Fruit fly (Drosophila melanogaster) S2 (cell line): ENCODE results near the gene CG1440.
A peak's percentile ranks its signal among the peaks of the same experiment; 100 is the strongest.

ENCODE experiments used
- CG8478 ChIP-seq: fragments of >200 bp; optimal IDR thresholded peaks from 2 replicates; lab custom pipeline; 2018
- CTCF ChIP-seq, 2 experiments: fragments of >200 bp; optimal IDR thresholded peaks; 2 replicates each; lab custom pipeline; 2018

The CG1440 gene

DNA sequence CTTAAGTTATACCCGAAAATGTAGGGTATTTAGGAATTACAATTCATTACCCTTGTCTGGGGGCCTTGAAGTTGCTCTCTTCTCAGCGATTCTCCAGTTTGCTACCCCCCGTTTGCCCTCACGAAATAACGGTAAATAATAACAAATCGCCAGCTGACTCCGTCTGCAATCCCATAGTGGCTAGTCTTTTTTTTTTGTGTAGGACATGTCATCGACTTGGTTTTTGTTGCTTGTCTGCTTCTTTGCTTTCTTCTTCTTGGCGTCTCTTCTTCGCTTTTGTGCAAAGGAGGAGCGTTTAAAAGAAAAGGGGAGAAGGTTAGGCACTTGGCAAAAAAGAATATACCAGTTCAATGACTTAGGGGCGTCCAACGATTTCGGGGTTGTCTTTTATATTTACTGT lies 20.6 kb upstream of the CG1440 start:
- no peak for TF ChIP-seq CG8478 (lab: Kevin White, UChicago)
- TF ChIP-seq CTCF (optimal IDR thresholded peaks at IDR 0.05; lab: Kevin White, UChicago): no peak

- TF ChIP-seq CG8478 (lab: Kevin White, UChicago): no peak
- TF ChIP-seq CTCF (optimal IDR thresholded peaks at IDR 0.05; lab: Kevin White, UChicago): no peak
Measured at dm6 chrX:8416956-8417355, 19.9 kb upstream of the CG1440 start.

DNA sequence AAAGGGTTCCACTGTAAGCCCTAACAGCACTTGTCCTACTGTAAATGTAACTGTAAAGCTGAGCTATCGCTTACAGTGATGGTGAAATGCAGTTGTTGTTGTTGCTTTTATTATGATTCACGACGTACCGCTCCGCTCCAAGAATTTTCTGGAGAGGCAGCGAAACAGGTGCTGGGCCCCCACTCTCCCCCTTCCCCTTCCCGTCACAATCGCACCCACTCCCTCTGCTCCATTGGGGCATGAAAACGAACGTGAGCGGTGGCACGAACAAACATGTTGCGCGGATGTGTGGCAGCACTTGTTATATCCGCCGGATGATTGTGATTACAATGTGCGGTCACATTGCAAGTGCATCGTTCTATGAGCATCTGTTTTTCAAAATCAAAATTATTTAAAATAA lies 17.3 kb upstream of the CG1440 start:
- no peak for TF ChIP-seq CTCF (optimal IDR thresholded peaks at IDR 0.05; lab: Kevin White, UChicago)
- no peak for TF ChIP-seq CG8478 (lab: Kevin White, UChicago)

DNA sequence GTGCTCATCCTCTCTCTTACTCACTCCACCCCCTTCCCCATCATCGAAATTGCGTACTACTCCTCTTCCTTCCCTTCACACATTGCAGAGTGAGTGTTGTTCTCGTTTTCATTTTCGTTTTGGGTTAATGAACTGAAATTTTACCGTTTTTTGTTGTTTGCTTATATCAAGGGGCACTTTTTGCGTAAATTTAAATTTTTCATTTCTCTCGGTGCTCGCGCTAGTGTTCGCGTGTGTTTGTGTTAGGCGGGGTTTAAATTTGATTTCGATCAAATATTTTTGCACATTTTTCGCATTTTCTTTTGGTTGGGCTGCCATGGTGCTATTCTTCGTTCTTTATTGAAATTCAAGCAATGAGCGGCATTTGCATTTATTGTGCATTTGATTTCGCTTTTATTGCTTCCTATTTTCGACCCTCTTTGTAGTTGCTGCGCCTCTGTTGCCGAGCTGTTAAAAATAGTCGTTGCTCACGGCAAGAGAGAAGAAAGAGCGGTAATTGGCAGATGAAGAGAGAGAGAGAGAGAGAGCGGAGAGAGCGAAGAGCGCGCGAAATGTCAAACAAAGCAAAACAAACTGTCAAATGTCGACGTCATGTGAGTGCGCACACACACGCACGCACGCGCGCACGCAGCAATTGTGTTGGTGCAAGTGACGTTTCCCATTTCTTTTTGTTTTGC lies 15.9 kb upstream of the CG1440 start:
- TF ChIP-seq CTCF (optimal IDR thresholded peaks at IDR 0.05; lab: Kevin White, UChicago) (no peak), CG8478 (lab: Kevin White, UChicago) (no peak)

dm6 chrX:8421449-8421795 lies 15.4 kb upstream of the CG1440 start:
- TF ChIP-seq CG8478 (lab: Kevin White, UChicago): no peak
- no peak for TF ChIP-seq CTCF (optimal IDR thresholded peaks at IDR 0.05; lab: Kevin White, UChicago)

- TF ChIP-seq CG8478 (lab: Kevin White, UChicago) (no peak), CTCF (optimal IDR thresholded peaks at IDR 0.05; lab: Kevin White, UChicago) (no peak)
Measured at dm6 chrX:8422643-8423042, 14.2 kb upstream of the CG1440 start.

DNA sequence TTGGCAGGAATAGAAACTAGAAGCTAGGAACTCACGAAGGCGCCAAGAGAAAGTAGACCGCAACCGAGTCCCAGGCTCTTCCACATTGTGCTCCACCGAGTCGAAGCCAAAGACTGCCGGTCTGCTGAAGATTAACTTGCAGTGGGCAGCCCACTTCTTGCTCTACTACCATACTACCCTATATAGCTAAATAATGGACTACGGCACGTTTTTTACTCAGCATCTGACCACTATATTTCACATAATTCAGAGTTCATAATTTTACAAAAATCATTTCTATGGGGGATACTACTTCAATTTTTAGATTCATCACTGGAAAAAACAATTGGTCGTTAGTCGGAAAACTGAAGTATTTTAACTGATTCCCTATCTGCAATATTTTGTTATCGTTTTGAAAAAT lies 3.1 kb upstream of the CG1440 start, which contains the start of gene CG32712:
CG32712 (minus strand) TSS at position 101 of the 400 bp plus-strand sequence.
- TF ChIP-seq CG8478 (lab: Kevin White, UChicago) (no peak), CTCF (optimal IDR thresholded peaks at IDR 0.05; lab: Kevin White, UChicago) (no peak)

DNA sequence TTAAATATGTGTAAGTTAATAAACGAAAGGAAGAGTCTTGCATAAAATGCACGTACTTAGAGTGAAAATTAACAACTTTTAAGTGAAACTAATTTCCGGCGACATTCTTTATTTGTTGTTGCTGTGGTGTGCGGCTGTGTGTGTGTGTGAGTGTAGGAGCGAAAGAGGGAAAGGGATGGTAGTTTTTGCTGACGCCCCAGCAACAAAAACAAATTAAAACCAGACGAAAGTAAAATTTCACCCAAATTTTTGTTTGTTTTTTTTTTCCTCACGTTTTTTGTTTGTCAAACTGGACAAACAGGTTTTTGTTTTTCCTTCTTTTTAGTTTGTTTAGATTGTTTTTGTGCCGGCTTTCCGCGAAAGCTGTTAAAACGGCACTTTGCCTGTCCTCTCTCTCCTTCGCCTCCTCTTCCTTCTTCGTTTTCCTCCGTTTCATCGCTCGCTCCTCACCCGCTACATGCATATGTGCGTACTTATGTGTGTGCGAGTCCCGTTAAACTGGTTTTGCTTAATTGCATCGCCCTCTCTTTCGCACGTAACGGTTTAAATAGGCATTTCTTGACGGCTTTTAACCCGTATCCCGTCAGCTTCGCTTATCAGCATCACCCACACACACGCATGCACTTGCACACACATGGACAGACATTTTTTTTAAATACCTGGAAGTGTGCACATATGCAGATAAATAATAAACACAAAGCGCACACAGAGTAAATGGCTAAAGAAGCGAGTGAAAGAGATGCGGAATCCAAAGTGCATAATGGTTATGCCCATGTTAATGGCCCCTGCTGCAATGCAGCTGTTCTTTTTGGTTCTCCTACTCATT lies 641 bp downstream of the CG1440 start, which contains the start of gene Miga:
Miga (minus strand) TSS at position 536 of the 826 bp plus-strand sequence.
- TF ChIP-seq CG8478 (lab: Kevin White, UChicago): no peak
- no peak for TF ChIP-seq CTCF (optimal IDR thresholded peaks at IDR 0.05; lab: Kevin White, UChicago)

DNA sequence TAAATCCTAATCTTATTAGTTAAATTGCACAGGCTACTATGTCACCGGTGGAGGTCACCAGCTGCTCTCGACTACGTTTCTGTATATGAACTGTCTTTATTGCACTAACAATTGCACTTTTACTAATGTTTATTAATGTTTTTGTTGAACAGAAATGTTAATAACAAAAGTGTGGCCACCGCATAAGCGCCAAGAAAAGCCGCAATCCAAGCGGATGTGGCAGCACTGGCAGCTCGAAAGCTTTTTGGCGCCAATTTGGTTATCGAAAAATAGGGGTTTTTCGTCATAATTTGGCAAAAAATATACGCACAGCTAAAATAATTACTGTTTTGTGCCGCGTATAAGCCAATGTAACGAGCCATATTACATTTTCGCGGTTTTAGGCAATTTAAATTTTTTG lies 5.3 kb downstream of the CG1440 start, which contains the start of gene CG12123:
CG12123 (minus strand) TSS at position 188 of the 400 bp plus-strand sequence.
- TF ChIP-seq CTCF (optimal IDR thresholded peaks at IDR 0.05; lab: Kevin White, UChicago) (no peak), CG8478 (lab: Kevin White, UChicago) (no peak)

dm6 chrX:8442912-8443311 lies 6.1 kb downstream of the CG1440 start:
- no peak for TF ChIP-seq CTCF (optimal IDR thresholded peaks at IDR 0.05; lab: Kevin White, UChicago)
- TF ChIP-seq CG8478 (lab: Kevin White, UChicago): no peak

DNA sequence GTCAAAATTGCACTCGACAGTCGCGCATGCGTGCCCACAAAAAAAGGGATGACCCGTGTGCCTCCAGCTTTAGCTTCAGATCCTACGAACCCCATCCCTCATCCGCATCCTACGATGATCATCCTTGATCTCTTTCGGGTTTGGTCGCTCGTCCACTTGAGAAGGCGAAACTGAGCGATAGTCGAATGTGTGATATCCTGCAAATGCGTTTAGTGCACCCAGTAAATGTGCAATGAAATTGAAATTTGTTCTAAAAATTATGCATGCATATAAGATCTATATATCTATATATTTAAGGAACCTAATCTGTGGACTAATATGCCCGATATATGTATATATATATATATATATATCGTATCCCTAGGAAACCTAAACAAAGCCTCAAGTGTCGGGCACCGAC lies 7.4 kb downstream of the CG1440 start:
- TF ChIP-seq CG8478 (lab: Kevin White, UChicago): no peak

DNA sequence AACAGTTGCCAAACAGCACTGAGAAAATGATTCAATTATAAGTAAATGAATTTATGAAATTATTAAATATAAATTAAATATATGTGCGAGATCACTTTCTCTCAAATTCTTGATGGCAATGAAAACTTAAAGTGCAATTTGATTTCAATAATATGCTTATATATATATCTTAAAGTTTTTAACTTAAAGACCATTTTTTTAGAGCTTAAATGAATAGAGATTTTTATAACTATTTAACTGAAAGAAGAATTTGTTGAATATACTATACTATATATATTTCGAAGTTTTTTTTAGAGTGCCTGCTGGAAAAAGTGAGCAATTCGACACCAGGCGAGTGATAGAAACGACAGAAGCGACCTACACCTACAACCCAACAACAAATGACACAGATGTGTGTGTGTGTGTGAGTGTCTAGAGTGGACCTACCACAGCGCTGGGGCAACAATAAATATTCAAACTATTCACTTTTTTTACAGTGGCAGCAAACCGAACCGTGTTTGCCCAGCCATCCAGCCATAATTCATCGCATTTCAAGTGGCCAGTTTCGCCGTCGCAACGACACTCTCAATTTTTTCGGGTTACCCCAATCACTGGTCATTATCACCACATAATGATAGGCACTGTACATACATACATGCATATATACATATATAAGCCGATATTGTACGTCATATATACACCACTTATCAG lies 8.2 kb downstream of the CG1440 start:
- TF ChIP-seq CG8478 (lab: Kevin White, UChicago): no peak
- no peak for TF ChIP-seq CTCF (optimal IDR thresholded peaks at IDR 0.05; lab: Kevin White, UChicago)

DNA sequence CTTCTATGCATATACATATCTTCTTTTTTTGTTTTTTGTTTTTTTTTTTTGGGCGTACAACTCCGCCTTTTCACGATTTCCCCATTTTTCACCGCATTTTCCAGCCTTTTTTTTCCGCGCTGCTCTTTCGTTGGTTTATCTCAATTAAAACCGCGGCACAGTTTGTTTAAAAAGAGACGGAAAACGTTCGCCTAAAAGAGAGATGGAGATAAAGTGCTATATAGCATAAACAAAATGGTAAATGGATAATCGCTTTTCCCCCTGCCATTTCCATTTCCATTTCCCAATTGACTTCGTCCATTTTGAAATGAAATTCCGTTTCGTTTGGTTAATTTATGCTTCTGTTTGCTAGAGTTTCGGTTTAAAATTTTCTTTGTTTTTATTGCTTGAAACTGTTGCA lies 10.3 kb downstream of the CG1440 start:
- no peak for TF ChIP-seq CTCF (optimal IDR thresholded peaks at IDR 0.05; lab: Kevin White, UChicago)

- TF ChIP-seq CG8478 (lab: Kevin White, UChicago) (no peak), CTCF (optimal IDR thresholded peaks at IDR 0.05; lab: Kevin White, UChicago) (peak; percentile 11 to 23)
Measured at dm6 chrX:8448171-8448570, 11.3 kb downstream of the CG1440 start.
